Worm (Caenorhabditis elegans) whole organism, mixed stage, embryonic: ENCODE data around the gene Y32G9A.12.

ENCODE experiments used
- M03D4.4 ChIP-seq: sonication (generic microtip); optimal IDR thresholded peaks from 2 replicates; lab custom pipeline; 2017; ENCODE audit warnings: mild to moderate bottlenecking, missing genetic modification characterization, missing compliant biosample characterization
- bed-3 ChIP-seq: fragments of 200-800 bp; sonication (Bioruptor generic); optimal IDR thresholded peaks from 3 replicates; lab custom pipeline; 2018; ENCODE audit warnings: mild to moderate bottlenecking, missing genetic modification characterization, moderate library complexity, missing compliant biosample characterization
- blmp-1 ChIP-seq: fragments of 150-350 bp; optimal IDR thresholded peaks from 2 replicates; lab custom pipeline; 2014; ENCODE audit warnings: missing biosample characterization, missing genetic modification characterization
- ceh-43 ChIP-seq: fragments of 200-800 bp; sonication (Bioruptor generic); optimal IDR thresholded peaks from 2 replicates; lab custom pipeline; 2018; ENCODE audit warnings: mild to moderate bottlenecking, missing genetic modification characterization, moderate library complexity, missing compliant biosample characterization
- ces-1 ChIP-seq: fragments of 150-350 bp; optimal IDR thresholded peaks from 2 replicates; lab custom pipeline; 2014; ENCODE audit warnings: missing biosample characterization, missing genetic modification reagents, missing genetic modification characterization
- cnd-1 ChIP-seq: fragments of 200-800 bp; sonication (Bioruptor generic); optimal IDR thresholded peaks from 2 replicates; lab custom pipeline; 2018; ENCODE audit warnings: mild to moderate bottlenecking, missing genetic modification characterization, missing compliant biosample characterization
- drap-1 ChIP-seq: fragments of 200-800 bp; sonication (Bioruptor generic); optimal IDR thresholded peaks from 3 replicates; lab custom pipeline; 2018; ENCODE audit warnings: mild to moderate bottlenecking, missing genetic modification characterization, missing compliant biosample characterization
- elt-1 ChIP-seq: sonication (generic microtip); optimal IDR thresholded peaks from 2 replicates; lab custom pipeline; 2017; ENCODE audit warnings: missing genetic modification characterization, mild to moderate bottlenecking, missing compliant biosample characterization, antibody characterized with exemption, moderate library complexity, borderline replicate concordance; ENCODE audit not compliant: insufficient read depth
- elt-3 ChIP-seq: fragments of 150-350 bp; optimal IDR thresholded peaks from 2 replicates; lab custom pipeline; 2014; ENCODE audit warnings: missing biosample characterization, missing genetic modification characterization
- flh-1 ChIP-seq: fragments of 200-800 bp; sonication (Bioruptor generic); optimal IDR thresholded peaks from 2 replicates; lab custom pipeline; 2018; ENCODE audit warnings: mild to moderate bottlenecking, missing genetic modification characterization, moderate library complexity, missing compliant biosample characterization
- ham-2 ChIP-seq: fragments of 200-800 bp; sonication (Bioruptor generic); optimal IDR thresholded peaks from 2 replicates; lab custom pipeline; 2018; ENCODE audit warnings: mild to moderate bottlenecking, missing genetic modification characterization, missing compliant biosample characterization
- hlh-1 ChIP-seq: fragments of 150-350 bp; optimal IDR thresholded peaks from 2 replicates; lab custom pipeline; 2014; ENCODE audit warnings: missing biosample characterization, missing genetic modification reagents, missing genetic modification characterization
- lin-13 ChIP-seq: fragments of 150-350 bp; optimal IDR thresholded peaks from 2 replicates; lab custom pipeline; 2014; ENCODE audit warnings: missing biosample characterization, missing genetic modification characterization
- lsy-2 ChIP-seq: fragments of 150-350 bp; optimal IDR thresholded peaks from 2 replicates; lab custom pipeline; 2014; ENCODE audit warnings: missing biosample characterization, missing genetic modification characterization
- mab-5 ChIP-seq: fragments of 150-350 bp; optimal IDR thresholded peaks from 2 replicates; lab custom pipeline; 2014; ENCODE audit warnings: missing biosample characterization, missing genetic modification characterization
- mep-1 ChIP-seq: fragments of 150-350 bp; optimal IDR thresholded peaks from 2 replicates; lab custom pipeline; 2017; ENCODE audit warnings: missing biosample characterization, missing genetic modification reagents, missing genetic modification characterization, inconsistent platforms
- mls-2 ChIP-seq: sonication (generic microtip); optimal IDR thresholded peaks from 2 replicates; lab custom pipeline; 2016; ENCODE audit warnings: mild to moderate bottlenecking, missing genetic modification characterization, moderate library complexity, missing compliant biosample characterization
- nhr-12 ChIP-seq: fragments of 150-350 bp; optimal IDR thresholded peaks from 2 replicates; lab custom pipeline; 2014; ENCODE audit warnings: missing biosample characterization, missing genetic modification characterization
- nhr-237 ChIP-seq: fragments of 150-350 bp; optimal IDR thresholded peaks from 2 replicates; lab custom pipeline; 2014; ENCODE audit warnings: missing biosample characterization, missing genetic modification characterization
- nhr-28 ChIP-seq: fragments of 150-350 bp; optimal IDR thresholded peaks from 2 replicates; lab custom pipeline; 2014; ENCODE audit warnings: missing biosample characterization, missing genetic modification characterization
- nhr-76 ChIP-seq: sonication (generic microtip); optimal IDR thresholded peaks from 2 replicates; lab custom pipeline; 2017; ENCODE audit warnings: missing biosample characterization, missing genetic modification characterization
- sem-2 ChIP-seq: fragments of 200-800 bp; sonication (Bioruptor generic); optimal IDR thresholded peaks from 2 replicates; lab custom pipeline; 2018; ENCODE audit warnings: mild to moderate bottlenecking, missing genetic modification characterization, missing compliant biosample characterization
- snpc-4 ChIP-seq: fragments of 150-350 bp; optimal IDR thresholded peaks from 2 replicates; lab custom pipeline; 2014; ENCODE audit warnings: missing biosample characterization, missing genetic modification characterization
- sptf-1 ChIP-seq: sonication (generic microtip); optimal IDR thresholded peaks from 2 replicates; lab custom pipeline; 2017; ENCODE audit warnings: mild to moderate bottlenecking, missing genetic modification characterization, moderate library complexity, missing compliant biosample characterization
- tbx-8 ChIP-seq: fragments of 200-800 bp; sonication (Bioruptor generic); optimal IDR thresholded peaks from 2 replicates; lab custom pipeline; 2018; ENCODE audit warnings: mild to moderate bottlenecking, missing genetic modification characterization, moderate library complexity, missing compliant biosample characterization
- unc-120 ChIP-seq: sonication (generic microtip); optimal IDR thresholded peaks from 2 replicates; lab custom pipeline; 2017; ENCODE audit warnings: missing genetic modification characterization, missing compliant biosample characterization; ENCODE audit not compliant: poor library complexity, severe bottlenecking
- unc-39 ChIP-seq: fragments of 150-350 bp; optimal IDR thresholded peaks from 2 replicates; lab custom pipeline; 2014; ENCODE audit warnings: missing biosample characterization, missing genetic modification characterization
- zip-8 ChIP-seq: fragments of 150-350 bp; optimal IDR thresholded peaks from 2 replicates; lab custom pipeline; 2014; ENCODE audit warnings: missing biosample characterization, missing genetic modification characterization

The Y32G9A.12 gene

DNA sequence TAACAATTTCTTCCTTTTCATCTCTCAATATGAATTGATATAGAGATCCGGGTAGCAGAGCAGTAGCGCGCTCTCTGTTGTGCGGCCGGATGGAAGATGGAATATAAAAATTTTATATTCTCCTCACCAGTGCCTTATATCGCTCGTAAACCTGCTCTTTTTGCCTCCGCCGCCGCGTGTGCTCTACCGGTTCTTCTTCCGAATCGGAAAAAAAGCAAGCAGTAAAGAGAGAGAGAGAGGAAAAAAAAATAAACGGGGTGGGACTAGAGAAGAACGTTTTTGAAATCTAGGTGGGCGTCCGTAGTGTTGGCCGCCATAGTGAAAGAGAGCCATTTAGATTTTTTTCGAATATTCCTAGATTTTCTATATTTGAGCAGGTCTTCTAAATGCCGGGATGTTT lies 18.0 kb upstream of the Y32G9A.12 start, which contains the start of gene glb-25:
Gene glb-25 (plus strand): TSS at position 301 of the 400 bp plus-strand sequence.
- TF ChIP-seq ham-2 (GFP tag; lab: Kevin White, UChicago): no peak
- TF ChIP-seq mep-1: no peak

DNA sequence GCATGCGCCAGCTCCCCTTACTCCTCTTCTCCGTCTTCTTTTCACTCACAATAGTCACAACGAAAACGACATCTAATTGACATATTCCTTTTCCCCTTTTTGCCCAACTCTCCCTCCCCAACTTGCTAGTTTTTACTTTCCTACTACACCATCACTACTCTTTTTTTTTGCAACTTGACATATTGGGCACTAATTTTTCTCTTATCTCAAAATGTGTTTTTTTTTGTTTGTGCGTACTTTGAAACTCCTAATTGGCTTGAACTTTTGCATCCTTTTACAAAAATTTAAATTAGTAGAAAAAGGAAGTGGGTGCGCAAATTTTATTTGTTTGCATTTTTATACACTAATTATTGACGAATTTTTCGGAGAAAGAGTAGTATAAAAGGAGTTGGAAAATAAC lies 15.5 kb upstream of the Y32G9A.12 start:
- TF ChIP-seq ces-1 (GFP tag; lab: Kevin White, UChicago) (no peak), M03D4.4 (tag; lab: Kevin White, UChicago) (no peak), nhr-12 (tag; lab: Kevin White, UChicago) (no peak), tbx-8 (GFP tag; lab: Kevin White, UChicago) (no peak), mep-1 (no peak), drap-1 (no peak), cnd-1 (tag; lab: Kevin White, UChicago) (no peak), elt-3 (tag; lab: Kevin White, UChicago) (no peak), ham-2 (GFP tag; lab: Kevin White, UChicago) (no peak)

DNA sequence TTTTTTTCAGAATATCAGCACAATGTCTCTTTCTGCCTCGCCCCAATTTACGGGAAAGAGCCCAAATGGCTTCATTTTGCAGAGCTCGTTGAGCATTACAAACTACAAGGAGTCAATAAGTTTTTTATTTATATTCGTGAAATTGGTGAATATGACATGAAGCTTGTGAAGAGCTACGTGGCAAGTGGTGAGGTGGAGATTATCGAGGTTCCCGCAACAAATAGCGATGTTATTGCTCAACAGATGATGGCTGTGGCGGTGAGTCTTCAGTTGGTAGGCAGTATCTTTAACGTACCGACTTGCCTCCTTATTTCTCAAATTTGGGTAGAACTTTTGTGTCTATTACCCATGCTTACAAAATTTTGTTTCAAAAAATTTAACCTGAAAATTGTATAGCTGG lies 8.5 kb upstream of the Y32G9A.12 start:
- TF ChIP-seq sptf-1 (tag; lab: Kevin White, UChicago) (no peak), mep-1 (no peak), elt-3 (tag; lab: Kevin White, UChicago) (no peak), blmp-1 (tag; lab: Kevin White, UChicago) (no peak), lin-13 (tag; lab: Kevin White, UChicago) (no peak), mls-2 (tag; lab: Kevin White, UChicago) (no peak), cnd-1 (tag; lab: Kevin White, UChicago) (no peak), sem-2 (no peak)

DNA sequence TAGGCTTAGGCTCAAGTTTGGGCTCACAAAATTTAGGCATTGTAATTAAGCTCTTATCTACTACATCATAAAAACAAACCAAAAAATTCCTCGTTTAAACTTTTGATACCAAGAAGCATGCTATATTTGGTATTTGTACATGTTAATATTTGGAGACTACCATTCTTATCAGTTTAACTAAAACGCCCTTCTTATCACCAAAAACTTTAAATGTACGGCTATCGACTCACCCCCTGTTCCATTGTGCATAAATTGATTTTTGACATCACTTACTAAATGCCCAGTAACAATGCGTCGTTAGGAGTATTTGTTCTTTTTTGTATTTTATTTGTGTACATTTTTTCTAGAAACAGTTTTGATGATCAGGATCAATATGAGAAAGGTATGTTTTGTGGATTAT lies 7.0 kb upstream of the Y32G9A.12 start, which contains the start of gene T06A1.5:
Gene T06A1.5 (plus strand): TSS at position 209 of the 400 bp plus-strand sequence.
- TF ChIP-seq cnd-1 (tag; lab: Kevin White, UChicago) (no peak), nhr-237 (tag; lab: Kevin White, UChicago) (no peak), sem-2 (no peak), M03D4.4 (tag; lab: Kevin White, UChicago) (no peak), hlh-1 (tag; lab: Kevin White, UChicago) (no peak), nhr-28 (no peak), snpc-4 (no peak), mep-1 (no peak), elt-1 (tag; lab: Kevin White, UChicago) (no peak), mab-5 (tag; lab: Kevin White, UChicago) (no peak), lsy-2 (tag; lab: Kevin White, UChicago) (no peak), blmp-1 (tag; lab: Kevin White, UChicago) (no peak), elt-3 (tag; lab: Kevin White, UChicago) (no peak), unc-120 (no peak), ceh-43 (GFP tag; lab: Kevin White, UChicago) (no peak), flh-1 (GFP tag; lab: Kevin White, UChicago) (no peak)

DNA sequence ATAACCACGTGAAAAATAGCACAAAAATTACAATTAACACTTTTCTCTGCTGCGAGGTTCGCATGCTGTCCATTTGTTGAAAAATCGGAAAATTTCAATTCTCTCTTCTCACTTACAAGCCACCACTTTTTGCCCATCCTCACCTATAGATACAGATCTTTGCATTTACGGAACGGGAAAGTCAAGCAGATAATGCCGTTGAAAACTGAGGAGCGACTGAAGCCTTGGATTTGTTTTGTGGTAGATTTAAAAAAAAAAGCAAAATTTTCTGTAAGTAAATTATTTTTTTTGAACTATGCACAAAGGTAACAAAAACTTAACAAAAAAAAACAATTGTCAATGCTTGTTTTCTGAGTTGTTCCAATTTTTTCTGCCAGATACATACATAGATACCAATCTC lies 5.5 kb upstream of the Y32G9A.12 start, which contains the start of gene T06A1.1:
Gene T06A1.1 (minus strand): TSS at position 101 of the 400 bp plus-strand sequence.
- TF ChIP-seq elt-3 (tag; lab: Kevin White, UChicago): no peak
- TF ChIP-seq bed-3: no peak
- no peak for TF ChIP-seq sptf-1 (tag; lab: Kevin White, UChicago)
- no peak for TF ChIP-seq cnd-1 (tag; lab: Kevin White, UChicago)
- TF ChIP-seq lsy-2 (tag; lab: Kevin White, UChicago): no peak
- no peak for TF ChIP-seq nhr-76 (tag; lab: Kevin White, UChicago)
- no peak for TF ChIP-seq nhr-12 (tag; lab: Kevin White, UChicago)
- TF ChIP-seq ham-2 (GFP tag; lab: Kevin White, UChicago): no peak
- no peak for TF ChIP-seq unc-39 (tag; lab: Kevin White, UChicago)
- no peak for TF ChIP-seq unc-120
- no peak for TF ChIP-seq ces-1 (GFP tag; lab: Kevin White, UChicago)
- TF ChIP-seq zip-8 (tag; lab: Kevin White, UChicago): no peak

DNA sequence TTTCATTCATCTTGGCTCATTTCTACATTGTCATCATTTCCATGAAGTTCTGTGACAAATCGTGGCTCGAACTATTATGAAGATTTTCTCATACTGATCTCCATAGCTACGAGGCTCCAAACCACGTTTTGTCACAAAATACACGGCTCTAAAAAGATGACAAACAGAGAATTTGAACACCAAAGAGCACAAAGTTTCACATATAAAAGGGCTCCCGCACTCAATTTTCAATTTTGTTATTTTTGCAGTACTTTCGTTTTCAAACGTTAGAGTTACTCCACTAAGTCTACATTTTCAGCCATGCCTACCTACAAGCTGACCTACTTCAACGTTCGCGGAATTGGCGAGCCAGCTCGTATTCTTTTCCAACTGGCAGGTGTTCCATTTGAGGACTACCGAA lies 1.3 kb upstream of the Y32G9A.12 start, which contains the start of gene gst-37:
Gene gst-37 (plus strand): TSS at position 301 of the 400 bp plus-strand sequence.
- no peak for TF ChIP-seq mab-5 (tag; lab: Kevin White, UChicago)
- TF ChIP-seq, all 35 proteins: peak for 0
